Worm (Caenorhabditis elegans): ENCODE data around the gene T09F3.4.

ce11 chrII:10349915-10350314 lies 45.6 kb upstream of the T09F3.4 start, which contains the start of gene stip-1:
- TF ChIP-seq nhr-11 (tag; optimal IDR thresholded peaks at IDR 0.05) (no peak), tbx-2 (tag; optimal IDR thresholded peaks at IDR 0.05) (no peak), elt-2 (tag; optimal IDR thresholded peaks at IDR 0.05) (no peak), fkh-10 (GFP tag; optimal IDR thresholded peaks at IDR 0.05) (no peak), K09A11.1 (tag; optimal IDR thresholded peaks at IDR 0.05; ENCODE audit: insufficient read depth) (no peak), pat-9 (tag; optimal IDR thresholded peaks at IDR 0.05) (no peak), K02D7.2 (tag; optimal IDR thresholded peaks at IDR 0.05) (no peak)

Measured in whole organism, late embryonic.